Worm (Caenorhabditis elegans) whole organism, late embryonic: ENCODE results near the gene twk-49.

Experiments used
- K02D7.2 ChIP-seq: sonication (generic microtip); optimal IDR thresholded peaks from 2 replicates; lab custom pipeline; 2017; ENCODE audit warnings: mild to moderate bottlenecking, missing genetic modification characterization, missing compliant biosample characterization
- K09A11.1 ChIP-seq: sonication (generic microtip); optimal IDR thresholded peaks from 2 replicates; lab custom pipeline; 2017; ENCODE audit warnings: antibody characterized with exemption, mild to moderate bottlenecking, missing genetic modification characterization, missing compliant biosample characterization; ENCODE audit not compliant: insufficient read depth
- Y22D7AL.16 ChIP-seq: sonication (generic microtip); optimal IDR thresholded peaks from 2 replicates; lab custom pipeline; 2016; ENCODE audit warnings: missing genetic modification characterization, missing compliant biosample characterization
- ama-1 ChIP-seq: fragments of 150-350 bp; optimal IDR thresholded peaks from 2 replicates; lab custom pipeline; 2014
- ceh-18 ChIP-seq: sonication (generic microtip); optimal IDR thresholded peaks from 2 replicates; lab custom pipeline; 2016; ENCODE audit warnings: missing genetic modification characterization, missing compliant biosample characterization
- ceh-22 ChIP-seq: sonication (generic microtip); optimal IDR thresholded peaks from 2 replicates; lab custom pipeline; 2017; ENCODE audit warnings: missing biosample characterization, missing genetic modification characterization
- ceh-24 ChIP-seq: sonication (generic microtip); optimal IDR thresholded peaks from 2 replicates; lab custom pipeline; 2016; ENCODE audit warnings: mild to moderate bottlenecking, missing genetic modification characterization, missing compliant biosample characterization
- ceh-6 ChIP-seq: fragments of 200-800 bp; sonication (Bioruptor generic); optimal IDR thresholded peaks from 2 replicates; lab custom pipeline; 2018; ENCODE audit warnings: mild to moderate bottlenecking, missing genetic modification characterization, missing compliant biosample characterization
- che-1 ChIP-seq: sonication (generic microtip); optimal IDR thresholded peaks from 2 replicates; lab custom pipeline; 2016; ENCODE audit warnings: mild to moderate bottlenecking, missing genetic modification characterization, missing compliant biosample characterization
- dve-1 ChIP-seq: sonication (generic microtip); optimal IDR thresholded peaks from 2 replicates; lab custom pipeline; 2017; ENCODE audit warnings: antibody characterized with exemption, mild to moderate bottlenecking, missing genetic modification characterization, missing compliant biosample characterization
- elt-2 ChIP-seq: sonication (generic microtip); optimal IDR thresholded peaks from 2 replicates; lab custom pipeline; 2016; ENCODE audit warnings: missing genetic modification reagents, missing genetic modification characterization, missing compliant biosample characterization
- gmeb-2 ChIP-seq: sonication (generic microtip); optimal IDR thresholded peaks from 2 replicates; lab custom pipeline; 2016; ENCODE audit warnings: missing genetic modification characterization, inconsistent platforms, missing compliant biosample characterization
- hlh-30 ChIP-seq: sonication (generic microtip); optimal IDR thresholded peaks from 2 replicates; lab custom pipeline; 2017; ENCODE audit warnings: antibody characterized with exemption, missing genetic modification characterization, missing compliant biosample characterization; ENCODE audit not compliant: insufficient read depth
- lin-11 ChIP-seq: fragments of 200-800 bp; sonication (Bioruptor generic); optimal IDR thresholded peaks from 2 replicates; lab custom pipeline; 2018; ENCODE audit warnings: mild to moderate bottlenecking, missing genetic modification characterization, missing compliant biosample characterization
- nhr-11 ChIP-seq: fragments of 150-350 bp; optimal IDR thresholded peaks from 2 replicates; lab custom pipeline; 2014; ENCODE audit warnings: missing biosample characterization, missing genetic modification characterization
- nhr-232 ChIP-seq: sonication (generic microtip); optimal IDR thresholded peaks from 2 replicates; lab custom pipeline; 2016; ENCODE audit warnings: missing genetic modification characterization, missing compliant biosample characterization
- npax-4 ChIP-seq: sonication (generic microtip); optimal IDR thresholded peaks from 2 replicates; lab custom pipeline; 2016; ENCODE audit warnings: missing genetic modification characterization, missing compliant biosample characterization
- odd-2 ChIP-seq: sonication (generic microtip); optimal IDR thresholded peaks from 2 replicates; lab custom pipeline; 2017; ENCODE audit warnings: antibody characterized with exemption, mild to moderate bottlenecking, missing genetic modification characterization, missing compliant biosample characterization
- pat-9 ChIP-seq: fragments of 200-800 bp; sonication (Bioruptor generic); optimal IDR thresholded peaks from 2 replicates; lab custom pipeline; 2018; ENCODE audit warnings: mild to moderate bottlenecking, missing genetic modification characterization, moderate library complexity, missing compliant biosample characterization
- pha-4 ChIP-seq: fragments of 150-350 bp; optimal IDR thresholded peaks from 2 replicates; lab custom pipeline; 2018; ENCODE audit warnings: missing biosample characterization, missing genetic modification reagents, missing genetic modification characterization
- pros-1 ChIP-seq: fragments of 150-350 bp; optimal IDR thresholded peaks from 2 replicates; lab custom pipeline; 2014; ENCODE audit warnings: missing biosample characterization, missing genetic modification reagents, missing genetic modification characterization
- tbx-2 ChIP-seq: sonication (generic microtip); optimal IDR thresholded peaks from 2 replicates; lab custom pipeline; 2016; ENCODE audit warnings: missing genetic modification characterization, missing compliant biosample characterization
- tbx-7 ChIP-seq: sonication (generic microtip); optimal IDR thresholded peaks from 2 replicates; lab custom pipeline; 2016; ENCODE audit warnings: missing genotype, missing genetic modification characterization, missing compliant biosample characterization
- unc-86 ChIP-seq: sonication (generic microtip); optimal IDR thresholded peaks from 2 replicates; lab custom pipeline; 2016; ENCODE audit warnings: missing genetic modification characterization, missing compliant biosample characterization
- ztf-16 ChIP-seq: sonication (generic microtip); optimal IDR thresholded peaks from 2 replicates; lab custom pipeline; 2017; ENCODE audit warnings: missing genetic modification characterization, missing compliant biosample characterization

twk-49 gene

ce11 chrII:6448189-6448588 lies 50.8 kb downstream of the twk-49 start:
- no peak for TF ChIP-seq nhr-232 (tag; lab: Kevin White, UChicago)
- TF ChIP-seq pros-1 (tag; lab: Kevin White, UChicago) = no peak
- TF ChIP-seq K02D7.2 (tag; lab: Kevin White, UChicago) = no peak
- TF ChIP-seq unc-86 (tag; lab: Kevin White, UChicago) = no peak
- no peak for TF ChIP-seq tbx-7 (tag; lab: Kevin White, UChicago)
- TF ChIP-seq odd-2 (tag; lab: Kevin White, UChicago) = no peak
- no peak for TF ChIP-seq Y22D7AL.16 (tag; lab: Kevin White, UChicago)
- no peak for TF ChIP-seq ztf-16 (tag; lab: Kevin White, UChicago)
- no peak for TF ChIP-seq pha-4 (tag; lab: Kevin White, UChicago)
- no peak for TF ChIP-seq ceh-22 (tag; lab: Kevin White, UChicago)
- no peak for TF ChIP-seq ceh-24 (tag; lab: Kevin White, UChicago)
- TF ChIP-seq npax-4 (tag; lab: Kevin White, UChicago) = no peak
- no peak for TF ChIP-seq ceh-18 (tag; lab: Kevin White, UChicago)
- TF ChIP-seq gmeb-2 (tag; lab: Kevin White, UChicago) = no peak
- no peak for TF ChIP-seq ceh-6 (GFP tag; lab: Kevin White, UChicago)

DNA sequence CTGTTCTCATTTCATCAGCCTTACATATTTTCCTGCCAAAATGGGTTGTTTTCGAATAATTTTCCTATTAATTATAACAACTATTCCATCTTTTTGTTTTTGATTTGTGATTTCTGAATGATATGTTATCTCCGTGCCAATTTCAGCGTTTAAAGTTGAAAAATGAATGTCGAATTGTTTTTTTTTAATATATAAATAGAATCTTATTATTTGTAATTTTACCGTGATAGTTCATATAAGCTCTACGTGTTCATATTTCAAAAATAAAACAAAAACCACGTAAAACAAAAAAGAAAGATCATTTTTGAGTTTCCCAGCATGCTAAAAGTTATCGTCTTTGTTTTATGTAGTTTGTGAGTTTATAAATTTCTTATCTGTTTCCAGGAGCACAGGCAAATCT lies 55.3 kb downstream of the twk-49 start, which contains the start of gene K06A1.2:
TSS of gene K06A1.2 (plus strand) at position 301 of the 400 bp plus-strand sequence.
- no peak for TF ChIP-seq gmeb-2 (tag; lab: Kevin White, UChicago)
- no peak for TF ChIP-seq che-1
- TF ChIP-seq nhr-11 (tag; lab: Kevin White, UChicago) = no peak
- TF ChIP-seq hlh-30 (tag; lab: Kevin White, UChicago) = no peak
- TF ChIP-seq ceh-6 (GFP tag; lab: Kevin White, UChicago) = no peak
- no peak for TF ChIP-seq npax-4 (tag; lab: Kevin White, UChicago)
- no peak for TF ChIP-seq elt-2 (tag; lab: Kevin White, UChicago)
- no peak for TF ChIP-seq tbx-2 (tag; lab: Kevin White, UChicago)
- no peak for TF ChIP-seq lin-11 (tag; lab: Kevin White, UChicago)
- no peak for TF ChIP-seq ceh-18 (tag; lab: Kevin White, UChicago)
- no peak for TF ChIP-seq dve-1 (tag; lab: Kevin White, UChicago)
- no peak for TF ChIP-seq pat-9 (tag; lab: Kevin White, UChicago)
- TF ChIP-seq K09A11.1 (tag; lab: Kevin White, UChicago) = no peak
- TF ChIP-seq ama-1 = no peak
- no peak for TF ChIP-seq nhr-232 (tag; lab: Kevin White, UChicago)
